Fruit fly (Drosophila melanogaster) whole organism, wandering third instar larva: Measurements from ENCODE around the gene CG12689.

ENCODE experiments used
- HLH106 ChIP-seq: fragments of 200-800 bp; optimal IDR thresholded peaks from 3 replicates; lab custom pipeline; 2019; ENCODE audit warnings: missing biosample characterization, mild to moderate bottlenecking, missing genetic modification characterization, moderate library complexity
- Hr78 ChIP-seq: fragments of >200 bp; optimal IDR thresholded peaks from 2 replicates; lab custom pipeline; 2017; ENCODE audit warnings: missing biosample characterization, missing genetic modification characterization
- N ChIP-seq: fragments of >200 bp; optimal IDR thresholded peaks from 2 replicates; lab custom pipeline; 2018; ENCODE audit warnings: missing biosample characterization, missing external identifiers, missing genetic modification characterization
- Sp1 ChIP-seq: fragments of 200-800 bp; sonication (Bioruptor generic); optimal IDR thresholded peaks from 3 replicates; lab custom pipeline; 2019; ENCODE audit warnings: missing biosample characterization, mild to moderate bottlenecking, missing genetic modification characterization, moderate library complexity
- Vsx2 ChIP-seq: fragments of 200-300, 225-300 bp; sonication (Bioruptor generic); optimal IDR thresholded peaks from 2 replicates; lab custom pipeline; 2018; ENCODE audit warnings: missing biosample characterization, missing genetic modification characterization; ENCODE audit not compliant: partially characterized antibody
- foxo ChIP-seq, 2 experiments: fragments of 200-800 bp; sonication (Bioruptor generic); optimal IDR thresholded peaks; 2 replicates in 1 of 2; 3 replicates in 1 of 2; lab custom pipeline; 2016 to 2017; ENCODE audit warnings: missing biosample characterization in 2 of 2, missing genetic modification characterization in 2 of 2
- psq ChIP-seq: fragments of 200-800 bp; sonication (Bioruptor generic); optimal IDR thresholded peaks from 3 replicates; lab custom pipeline; 2017; ENCODE audit warnings: missing biosample characterization, mild to moderate bottlenecking, missing genetic modification characterization, moderate library complexity
- tai ChIP-seq: sonication (Bioruptor generic); optimal IDR thresholded peaks from 2 replicates; lab custom pipeline; 2016; ENCODE audit warnings: missing biosample characterization, missing genetic modification characterization

DNA sequence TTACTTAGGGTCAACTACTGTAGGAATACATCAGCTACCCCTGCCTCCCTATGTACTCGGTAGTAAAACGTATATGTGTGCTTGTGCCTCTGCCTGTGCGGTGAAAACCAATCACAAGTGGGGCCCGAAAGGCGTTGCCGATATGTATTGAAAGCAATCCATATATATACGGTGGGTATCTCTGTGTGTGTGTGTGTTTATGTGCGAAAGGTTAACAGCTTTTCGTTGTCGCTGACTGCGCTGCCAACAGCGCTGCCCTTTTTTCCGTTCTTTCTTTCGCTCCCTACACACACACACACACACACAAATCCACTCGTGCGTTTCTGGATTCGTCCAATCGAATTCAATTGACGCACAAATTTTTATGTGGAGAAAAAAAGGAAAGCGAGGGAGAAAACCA lies 42.4 kb upstream of the CG12689 start:
- TF ChIP-seq Hr78 (no peak), Sp1 (GFP tag; lab: Kevin White, UChicago) (no peak), tai (GFP tag; lab: Kevin White, UChicago) (no peak), HLH106 (tag; lab: Kevin White, UChicago) (no peak), N (GFP tag; lab: Kevin White, UChicago) (no peak), psq (GFP tag; lab: Kevin White, UChicago) (no peak), foxo (GFP tag; optimal IDR thresholded peaks at IDR 0.05; lab: Kevin White, UChicago) (no peak), Vsx2 (GFP tag; lab: Kevin White, UChicago) (no peak)
